Worm (Caenorhabditis elegans): Measurements from ENCODE around the gene idpb-2.

Gene idpb-2

ce11 chrII:5033935-5034334 is 35.5 kb downstream of the idpb-2 start, which contains the start of gene F33G12.3:
F33G12.3 (minus strand) TSS chrII:5034035.
- TF ChIP-seq D2030.7 (GFP tag; IDR thresholded peaks at IDR 0.05) (no peak), tbx-9 (tag; optimal IDR thresholded peaks at IDR 0.05; ENCODE audit: borderline replicate concordance) (no peak), K11D2.4 (GFP tag; IDR thresholded peaks at IDR 0.05) (no peak), aptf-2 (GFP tag; conservative IDR thresholded peaks at IDR 0.05) (no peak), bed-2 (GFP tag; IDR thresholded peaks at IDR 0.05) (no peak)

DNA sequence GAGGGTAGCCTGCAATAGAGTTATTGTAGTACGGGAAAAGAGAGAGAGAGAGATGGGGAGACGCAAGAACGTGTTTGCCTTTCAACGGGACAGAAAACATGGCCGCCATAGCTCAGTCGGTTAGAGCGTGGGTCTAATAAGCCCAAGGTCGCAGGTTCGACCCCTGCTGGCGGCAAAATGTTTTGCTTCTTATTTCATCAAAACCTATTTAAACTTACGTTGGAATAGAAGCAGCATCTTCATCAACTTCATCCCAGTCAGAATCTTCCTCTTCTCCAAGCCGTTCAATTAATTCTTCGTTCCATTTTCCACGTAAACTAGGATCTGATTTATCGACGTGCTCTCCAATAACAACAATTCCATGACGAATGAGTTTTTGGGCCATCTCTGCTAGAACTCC is 36.8 kb downstream of the idpb-2 start:
- TF ChIP-seq hrde-1 (tag; optimal IDR thresholded peaks at IDR 0.05; ENCODE audit: borderline replicate concordance) (peak; percentile 63), F23B12.7 (tag; optimal IDR thresholded peaks at IDR 0.05; ENCODE audit: insufficient read depth) (peak; percentile 67), hmg-1.2 (GFP tag; IDR thresholded peaks at IDR 0.05) (peak; percentile 66), dox-1 (GFP tag; IDR thresholded peaks at IDR 0.05) (peak; percentile 82), madf-10 (tag; optimal IDR thresholded peaks at IDR 0.05) (peak; percentile 36), F10E7.11 (tag; optimal IDR thresholded peaks at IDR 0.05) (peak; percentile 22), Y53F4B.3 (GFP tag; IDR thresholded peaks at IDR 0.05) (no peak; the same call in 1 of the 2 replicates), pha-4 (tag; optimal IDR thresholded peaks at IDR 0.05) (no peak), efl-1 (GFP tag; optimal IDR thresholded peaks at IDR 0.05) (no peak), hmg-20 (GFP tag; IDR thresholded peaks at IDR 0.05) (peak; percentile 86), F55B11.4 (tag; optimal IDR thresholded peaks at IDR 0.05; ENCODE audit: borderline replicate concordance, insufficient read depth) (no peak), mes-4 (tag; optimal IDR thresholded peaks at IDR 0.05) (peak; percentile 72), madf-8 (GFP tag; conservative IDR thresholded peaks at IDR 0.05) (peak; percentile 31; the same call in 1 of the 2 replicates), nhr-27 (tag; optimal IDR thresholded peaks at IDR 0.05) (peak; percentile 74), F57C9.4 (tag; optimal IDR thresholded peaks at IDR 0.05) (no peak), ztf-6 (GFP tag; IDR thresholded peaks at IDR 0.05) (0 out of 2 replicates have a peak, but pooled peaks have one; percentile 71), bed-2 (GFP tag; IDR thresholded peaks at IDR 0.05) (no peak), ceh-27 (GFP tag; optimal IDR thresholded peaks at IDR 0.05) (peak; percentile 54), ztf-26 (tag; optimal IDR thresholded peaks at IDR 0.05) (peak; percentile 45), attf-6 (GFP tag; IDR thresholded peaks at IDR 0.05) (peak; percentile 73), egl-18 (GFP tag; IDR thresholded peaks at IDR 0.05) (0 out of 2 replicates have a peak, but pooled peaks have one; percentile 19), T26A5.8 (tag; optimal IDR thresholded peaks at IDR 0.05) (peak; percentile 63), mxl-1 (tag; optimal IDR thresholded peaks at IDR 0.05) (peak; percentile 60), him-1 (tag; optimal IDR thresholded peaks at IDR 0.05) (peak; percentile 38), ama-1 (optimal IDR thresholded peaks at IDR 0.05) (no peak), ama-1 (GFP tag; optimal IDR thresholded peaks at IDR 0.05) (peak; percentile 59 to 60), bed-1 (GFP tag; IDR thresholded peaks at IDR 0.05) (no peak), unc-62 (GFP tag; optimal IDR thresholded peaks at IDR 0.05) (no peak), Y56A3A.18 (GFP tag; IDR thresholded peaks at IDR 0.05) (0 out of 2 replicates have a peak, but pooled peaks have one; percentile 37), dpl-1 (GFP tag; optimal IDR thresholded peaks at IDR 0.05) (no peak), cebp-2 (GFP tag; IDR thresholded peaks at IDR 0.05) (peak; percentile 89), sea-2 (GFP tag; IDR thresholded peaks at IDR 0.05) (no peak), nhr-179 (tag; optimal IDR thresholded peaks at IDR 0.05) (no peak), akir-1 (GFP tag; optimal IDR thresholded peaks at IDR 0.05) (peak; percentile 48), aptf-3 (GFP tag; IDR thresholded peaks at IDR 0.05) (0 out of 2 replicates have a peak, but pooled peaks have one; percentile 16), F57A8.1 (GFP tag; optimal IDR thresholded peaks at IDR 0.05) (no peak), egrh-3 (GFP tag; IDR thresholded peaks at IDR 0.05) (peak; percentile 39; the same call in 1 of the 2 replicates), T07F8.4 (tag; optimal IDR thresholded peaks at IDR 0.05) (peak; percentile 38), xnd-1 (tag; optimal IDR thresholded peaks at IDR 0.05) (no peak), sptf-2 (GFP tag; optimal IDR thresholded peaks at IDR 0.05) (peak; percentile 30), somi-1 (GFP tag; optimal IDR thresholded peaks at IDR 0.05) (no peak), tbx-9 (tag; optimal IDR thresholded peaks at IDR 0.05; ENCODE audit: borderline replicate concordance) (no peak), hsf-1 (GFP tag; IDR thresholded peaks at IDR 0.05) (0 out of 2 replicates have a peak, but pooled peaks have one; percentile 49), Y95B8A.8 (GFP tag; IDR thresholded peaks at IDR 0.05) (0 out of 2 replicates have a peak, but pooled peaks have one; percentile 45)

Data from whole organism, young adult.